Worm (Caenorhabditis elegans): ENCODE results near the gene chin-1.

chin-1 gene

DNA sequence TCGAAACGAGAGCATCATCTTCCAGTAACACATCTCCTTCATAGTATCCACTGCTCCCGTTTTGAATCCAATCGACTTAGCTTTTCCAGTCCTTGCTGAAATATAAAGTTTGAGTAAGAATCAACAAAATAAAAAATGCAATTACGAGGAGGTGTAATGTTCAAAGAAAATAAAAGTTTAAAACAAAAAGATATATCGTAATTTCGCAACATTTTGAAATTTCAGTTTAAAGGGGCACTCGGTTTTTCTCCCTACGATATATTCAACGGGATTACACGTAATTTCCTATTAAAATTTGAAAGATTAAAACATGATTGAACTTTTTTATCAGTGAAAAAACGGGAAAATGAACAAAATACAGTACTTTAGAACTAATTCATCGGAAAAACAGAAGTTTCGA lies 20.9 kb downstream of the chin-1 start, which contains the start of gene Y34F4.3:
Gene Y34F4.3, minus strand, starts transcription at position 101 of the 400 bp plus-strand sequence.
- TF ChIP-seq tab-1 (GFP tag; IDR thresholded peaks at IDR 0.05) = no peak
- TF ChIP-seq klf-2 (GFP tag; conservative IDR thresholded peaks at IDR 0.05) = no peak

DNA sequence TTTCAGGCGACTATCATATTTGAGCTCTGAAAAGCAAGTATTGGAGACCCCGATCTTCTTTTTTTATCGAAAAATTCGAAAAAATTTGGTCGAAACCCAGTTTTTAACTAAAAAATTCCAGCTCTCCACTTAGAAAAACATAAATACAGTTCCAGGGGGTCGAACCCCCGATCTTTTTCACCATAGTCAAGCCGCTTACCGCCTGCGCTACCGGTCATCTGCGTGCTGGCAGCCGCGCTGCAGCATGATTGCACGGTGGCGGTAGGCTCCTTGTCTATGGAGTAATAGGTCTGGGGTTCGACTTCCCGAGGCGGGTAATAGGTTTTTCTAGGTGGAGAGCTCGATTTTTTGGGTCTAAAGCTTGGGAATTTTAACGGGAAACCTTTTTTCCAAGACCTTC lies 27.2 kb downstream of the chin-1 start, which contains the start of gene clc-24:
Gene clc-24, plus strand, starts transcription at position 263 of the 400 bp plus-strand sequence.
- no peak for TF ChIP-seq ztf-23 (GFP tag; IDR thresholded peaks at IDR 0.05)
- TF ChIP-seq T22C8.4 (GFP tag; IDR thresholded peaks at IDR 0.05) = no peak
- no peak for TF ChIP-seq med-1 (GFP tag; optimal IDR thresholded peaks at IDR 0.05; ENCODE audit: insufficient read depth)
- no peak for TF ChIP-seq klf-2 (GFP tag; conservative IDR thresholded peaks at IDR 0.05)
- TF ChIP-seq tab-1 (GFP tag; IDR thresholded peaks at IDR 0.05) = no peak
- TF ChIP-seq ztf-29 (GFP tag; IDR thresholded peaks at IDR 0.05) = no peak
- no peak for TF ChIP-seq cog-1 (tag; optimal IDR thresholded peaks at IDR 0.05)
- no peak for TF ChIP-seq ref-1 (GFP tag; conservative IDR thresholded peaks at IDR 0.05)
- no peak for TF ChIP-seq flt-1 (GFP tag; IDR thresholded peaks at IDR 0.05)

- no peak for TF ChIP-seq tab-1 (GFP tag; IDR thresholded peaks at IDR 0.05)
- TF ChIP-seq klf-2 (GFP tag; conservative IDR thresholded peaks at IDR 0.05) = no peak
- TF ChIP-seq cog-1 (tag; optimal IDR thresholded peaks at IDR 0.05) = no peak
- TF ChIP-seq ztf-29 (GFP tag; IDR thresholded peaks at IDR 0.05) = no peak
- TF ChIP-seq T22C8.4 (GFP tag; IDR thresholded peaks at IDR 0.05) = no peak
- TF ChIP-seq ref-1 (GFP tag; conservative IDR thresholded peaks at IDR 0.05) = no peak
- TF ChIP-seq flt-1 (GFP tag; IDR thresholded peaks at IDR 0.05) = no peak
- no peak for TF ChIP-seq ztf-23 (GFP tag; IDR thresholded peaks at IDR 0.05)
- no peak for TF ChIP-seq med-1 (GFP tag; optimal IDR thresholded peaks at IDR 0.05; ENCODE audit: insufficient read depth)
Observed at ce11 chrIII:1008091-1008490, 28.9 kb downstream of the chin-1 start, which contains the start of gene clc-27. clc-27 (plus strand) TSS chrIII:1008391.

DNA sequence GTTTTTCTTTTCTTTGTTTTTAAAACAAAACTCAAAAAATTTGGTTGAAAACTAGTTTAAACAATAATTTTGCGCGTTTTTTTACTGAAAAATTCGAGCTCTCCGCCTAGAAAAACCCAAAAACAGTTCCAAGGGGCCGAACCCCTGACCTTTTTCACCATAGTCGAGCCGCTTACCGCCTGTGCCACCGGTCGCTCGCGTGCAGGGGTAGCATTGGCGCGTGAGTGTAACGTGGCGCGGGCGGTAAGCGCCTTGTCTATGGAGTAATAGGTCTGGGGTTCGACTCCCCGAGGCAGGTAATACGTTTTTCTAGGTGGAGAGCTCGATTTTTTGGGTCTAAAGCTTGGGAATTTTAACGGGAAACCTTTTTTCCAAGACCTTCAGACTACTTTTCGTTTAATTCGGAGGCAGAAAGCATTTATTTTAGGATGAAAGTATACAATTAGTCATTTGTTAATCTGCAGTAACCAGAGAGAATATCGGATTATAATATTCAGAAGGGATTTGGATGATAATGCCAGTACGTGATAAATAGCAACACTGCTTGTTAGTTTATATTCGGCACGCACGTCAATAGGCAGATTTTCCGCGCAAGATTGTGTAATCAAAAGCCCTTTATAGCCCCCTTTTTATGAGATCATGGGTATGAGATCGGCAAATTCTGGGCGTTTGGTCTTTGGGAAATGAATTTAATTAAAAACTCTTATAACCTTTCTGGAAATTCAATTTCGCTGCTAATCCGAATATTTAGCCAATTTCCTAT lies 29.7 kb downstream of the chin-1 start:
- TF ChIP-seq klf-2 (GFP tag; conservative IDR thresholded peaks at IDR 0.05) = no peak
- TF ChIP-seq ztf-23 (GFP tag; IDR thresholded peaks at IDR 0.05) = no peak
- TF ChIP-seq ztf-29 (GFP tag; IDR thresholded peaks at IDR 0.05) = no peak
- no peak for TF ChIP-seq flt-1 (GFP tag; IDR thresholded peaks at IDR 0.05)
- no peak for TF ChIP-seq tab-1 (GFP tag; IDR thresholded peaks at IDR 0.05)

DNA sequence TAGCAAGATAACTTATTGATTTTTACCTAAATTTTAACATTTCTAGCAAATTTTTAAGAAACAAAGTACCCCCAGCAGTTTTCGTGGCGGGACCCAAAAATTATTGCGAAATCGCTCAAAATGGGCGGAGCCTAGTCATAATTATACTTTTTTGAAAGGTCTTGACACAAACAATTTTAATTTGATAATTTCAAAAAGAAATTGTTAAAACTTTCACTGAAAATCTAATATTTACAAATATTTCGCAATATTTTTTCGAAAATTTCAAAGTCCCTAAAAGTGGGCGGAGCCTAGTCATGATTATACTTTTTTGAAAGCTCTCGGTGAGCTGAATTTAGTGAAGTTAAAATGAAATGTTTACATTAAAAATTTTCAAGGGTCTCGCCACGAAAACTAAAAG lies 32.5 kb downstream of the chin-1 start:
- TF ChIP-seq cog-1 (tag; optimal IDR thresholded peaks at IDR 0.05) (no peak), ztf-23 (GFP tag; IDR thresholded peaks at IDR 0.05) (no peak), klf-2 (GFP tag; conservative IDR thresholded peaks at IDR 0.05) (no peak), med-1 (GFP tag; optimal IDR thresholded peaks at IDR 0.05; ENCODE audit: insufficient read depth) (no peak), tab-1 (GFP tag; IDR thresholded peaks at IDR 0.05) (no peak), ref-1 (GFP tag; conservative IDR thresholded peaks at IDR 0.05) (no peak)

ce11 chrIII:1002510-1002909 lies 34.5 kb downstream of the chin-1 start, which contains the start of gene clec-150:
clec-150 (plus strand) TSS chrIII:1002707.
- TF ChIP-seq ztf-23 (GFP tag; IDR thresholded peaks at IDR 0.05) = no peak
- no peak for TF ChIP-seq tab-1 (GFP tag; IDR thresholded peaks at IDR 0.05)
- TF ChIP-seq flt-1 (GFP tag; IDR thresholded peaks at IDR 0.05) = no peak
- TF ChIP-seq klf-2 (GFP tag; conservative IDR thresholded peaks at IDR 0.05) = no peak

- TF ChIP-seq ztf-29 (GFP tag; IDR thresholded peaks at IDR 0.05) (no peak), klf-2 (GFP tag; conservative IDR thresholded peaks at IDR 0.05) (no peak), flt-1 (GFP tag; IDR thresholded peaks at IDR 0.05) (no peak), ztf-23 (GFP tag; IDR thresholded peaks at IDR 0.05) (no peak)
Observed at ce11 chrIII:1001297-1001696, 35.7 kb downstream of the chin-1 start, which contains the start of gene R06B10.7. R06B10.7 (minus strand) TSS chrIII:1001397.

DNA sequence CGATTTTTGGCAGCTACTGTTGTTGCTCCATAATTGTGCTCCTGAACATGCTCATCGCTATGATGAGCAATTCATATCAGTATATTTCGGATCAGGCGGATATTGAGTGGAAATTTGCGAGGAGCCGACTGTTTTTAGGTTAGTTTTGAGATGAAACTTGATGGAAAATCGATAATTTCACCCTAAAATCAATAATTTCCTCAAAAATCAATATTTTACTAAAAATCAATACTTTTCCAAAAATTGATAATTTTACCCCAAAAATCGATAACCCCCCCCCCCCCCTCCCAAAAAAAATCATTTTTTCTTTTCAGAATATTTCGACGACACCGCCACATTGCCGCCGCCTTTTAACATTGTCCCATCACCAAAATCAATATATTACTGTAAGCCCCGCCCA lies 38.2 kb downstream of the chin-1 start:
- TF ChIP-seq T22C8.4 (GFP tag; IDR thresholded peaks at IDR 0.05) (peak; percentile 60), ztf-29 (GFP tag; IDR thresholded peaks at IDR 0.05) (no peak)

DNA sequence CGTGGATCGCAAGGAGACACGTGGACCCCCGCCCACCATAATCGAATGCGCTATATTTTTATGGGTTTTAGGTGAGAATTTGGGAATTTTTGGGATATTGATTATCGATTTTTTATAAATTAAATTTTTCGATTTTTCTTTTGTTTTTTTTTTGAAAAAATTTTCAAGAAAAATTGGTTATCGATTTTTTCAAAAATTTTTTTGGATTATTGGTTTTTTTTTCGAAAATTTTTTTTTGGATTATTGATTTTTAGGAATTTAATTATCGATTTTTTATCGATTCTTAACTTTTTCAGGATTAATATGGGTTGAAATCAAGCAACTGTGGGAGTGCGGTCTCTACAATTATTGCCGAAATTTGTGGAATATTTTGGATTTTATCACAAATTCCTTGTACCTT lies 40.4 kb downstream of the chin-1 start:
- TF ChIP-seq T22C8.4 (GFP tag; IDR thresholded peaks at IDR 0.05) (peak; percentile 75), klf-2 (GFP tag; conservative IDR thresholded peaks at IDR 0.05) (no peak)

DNA sequence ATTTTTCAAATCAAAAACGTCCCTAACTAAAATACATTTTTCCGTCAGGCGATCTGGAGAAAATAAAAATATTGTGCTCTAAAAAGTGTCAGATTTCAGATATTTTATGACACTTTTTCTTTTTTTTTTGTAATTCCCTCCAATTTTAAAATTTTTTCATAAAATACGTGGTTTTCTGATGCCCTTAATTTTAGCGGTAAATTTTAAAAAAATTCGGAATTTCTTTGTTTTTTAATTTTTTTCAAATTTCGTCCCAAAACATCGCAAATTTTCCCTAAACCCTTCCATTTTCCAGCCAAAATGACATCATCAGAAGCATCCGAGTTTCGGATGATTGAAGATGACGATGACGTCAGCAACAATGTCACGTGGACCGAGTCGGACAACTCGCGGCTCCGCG lies 45.4 kb downstream of the chin-1 start, which contains the start of gene trp-2:
Gene trp-2, plus strand, starts transcription at position 301 of the 400 bp plus-strand sequence.
- no peak for TF ChIP-seq ztf-23 (GFP tag; IDR thresholded peaks at IDR 0.05)
- TF ChIP-seq cog-1 (tag; optimal IDR thresholded peaks at IDR 0.05) = no peak
- TF ChIP-seq ztf-29 (GFP tag; IDR thresholded peaks at IDR 0.05) = no peak
- TF ChIP-seq tab-1 (GFP tag; IDR thresholded peaks at IDR 0.05) = no peak
- TF ChIP-seq klf-2 (GFP tag; conservative IDR thresholded peaks at IDR 0.05) = no peak
- no peak for TF ChIP-seq flt-1 (GFP tag; IDR thresholded peaks at IDR 0.05)
- no peak for TF ChIP-seq T22C8.4 (GFP tag; IDR thresholded peaks at IDR 0.05)
- TF ChIP-seq med-1 (GFP tag; optimal IDR thresholded peaks at IDR 0.05; ENCODE audit: insufficient read depth) = no peak
- no peak for TF ChIP-seq ref-1 (GFP tag; conservative IDR thresholded peaks at IDR 0.05)

ce11 chrIII:989558-989957 lies 47.5 kb downstream of the chin-1 start:
- no peak for TF ChIP-seq ztf-23 (GFP tag; IDR thresholded peaks at IDR 0.05)
- no peak for TF ChIP-seq tab-1 (GFP tag; IDR thresholded peaks at IDR 0.05)
- no peak for TF ChIP-seq klf-2 (GFP tag; conservative IDR thresholded peaks at IDR 0.05)
- TF ChIP-seq ztf-29 (GFP tag; IDR thresholded peaks at IDR 0.05) = no peak
- no peak for TF ChIP-seq ref-1 (GFP tag; conservative IDR thresholded peaks at IDR 0.05)
- no peak for TF ChIP-seq cog-1 (tag; optimal IDR thresholded peaks at IDR 0.05)
- TF ChIP-seq T22C8.4 (GFP tag; IDR thresholded peaks at IDR 0.05) = no peak
- no peak for TF ChIP-seq flt-1 (GFP tag; IDR thresholded peaks at IDR 0.05)
- no peak for TF ChIP-seq med-1 (GFP tag; optimal IDR thresholded peaks at IDR 0.05; ENCODE audit: insufficient read depth)

Measured in whole organism, midembryonic.